Worm (Caenorhabditis elegans): ENCODE results near the gene F08F3.10.
A peak's percentile ranks its signal among the peaks of the same experiment; 100 is the strongest.

F08F3.10 gene

ce11 chrV:5453615-5454014, 40.5 kb downstream of the F08F3.10 start, which contains the start of gene glc-3:
Gene glc-3, minus strand, starts transcription at chrV:5453715.
- TF ChIP-seq nhr-23 (tag; optimal IDR thresholded peaks at IDR 0.05) (no peak), ceh-16 (tag; optimal IDR thresholded peaks at IDR 0.05) (no peak), eor-1 (tag; optimal IDR thresholded peaks at IDR 0.05) (no peak), lin-39 (tag; optimal IDR thresholded peaks at IDR 0.05) (no peak), nhr-12 (tag; optimal IDR thresholded peaks at IDR 0.05) (no peak)

DNA sequence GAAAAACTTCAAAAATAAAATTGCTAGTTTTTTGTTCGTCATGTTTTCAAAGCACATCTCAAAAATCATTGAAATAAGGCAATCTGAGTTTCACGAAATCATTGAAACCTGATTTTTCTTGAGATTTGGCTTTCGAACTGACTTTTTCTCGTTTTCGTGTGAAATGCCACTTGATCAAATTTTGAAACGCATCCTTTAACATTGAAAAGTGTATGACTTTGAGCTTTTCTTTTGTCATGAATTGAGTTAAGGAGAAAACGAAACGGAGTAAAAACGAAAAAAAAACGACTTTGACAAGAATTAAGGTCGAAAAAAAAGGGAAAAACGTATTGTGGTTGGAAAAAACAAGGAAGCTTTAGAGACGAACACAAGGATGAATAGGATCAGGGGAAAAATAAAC, 41.8 kb downstream of the F08F3.10 start:
- no peak for TF ChIP-seq R02D3.7 (tag; optimal IDR thresholded peaks at IDR 0.05)
- TF ChIP-seq fkh-10 (GFP tag; optimal IDR thresholded peaks at IDR 0.05), result peak; percentile 45
- no peak for TF ChIP-seq nhr-12 (tag; optimal IDR thresholded peaks at IDR 0.05)

- no peak for TF ChIP-seq fkh-2 (tag; optimal IDR thresholded peaks at IDR 0.05)
- TF ChIP-seq egl-27 (tag; optimal IDR thresholded peaks at IDR 0.05), result no peak
- no peak for TF ChIP-seq nhr-11 (tag; optimal IDR thresholded peaks at IDR 0.05)
- TF ChIP-seq ztf-11 (tag; optimal IDR thresholded peaks at IDR 0.05), result no peak
Observed at ce11 chrV:5459806-5460205, 46.7 kb downstream of the F08F3.10 start, which contains the start of gene ZC317.2. Gene ZC317.2, plus strand, starts transcription at chrV:5460106.

DNA sequence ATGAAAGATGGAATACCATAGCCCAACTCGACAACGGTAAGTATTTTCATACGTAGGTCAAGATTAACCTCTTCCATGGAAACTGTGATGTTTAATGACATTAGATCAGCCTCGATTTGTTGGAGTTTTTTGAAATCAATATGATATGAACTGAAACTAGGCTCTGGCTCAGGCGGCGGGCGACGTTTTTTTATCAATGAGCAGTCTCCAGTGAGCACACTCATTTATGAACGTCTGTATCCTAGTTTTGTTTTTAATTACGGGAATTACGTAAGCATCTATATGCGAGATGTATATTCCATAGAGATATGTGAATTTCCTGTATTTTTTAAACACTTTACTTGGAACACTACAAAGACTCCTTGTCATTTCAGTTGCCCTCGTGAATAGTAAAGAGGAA, 49.7 kb downstream of the F08F3.10 start, which contains the start of gene srg-67:
TSS of gene srg-67 (minus strand) at position 101 of the 400 bp plus-strand sequence.
- TF ChIP-seq nhr-25 (tag; optimal IDR thresholded peaks at IDR 0.05), result no peak
- no peak for TF ChIP-seq R02D3.7 (tag; optimal IDR thresholded peaks at IDR 0.05)
- no peak for TF ChIP-seq daf-12 (tag; optimal IDR thresholded peaks at IDR 0.05)
- no peak for TF ChIP-seq lsy-12 (tag; optimal IDR thresholded peaks at IDR 0.05)
- no peak for TF ChIP-seq nhr-11 (tag; optimal IDR thresholded peaks at IDR 0.05)
